Fruit fly (Drosophila melanogaster) whole organism, prepupa: ENCODE data around the gene CG33322.

Source experiments
- CG11294 ChIP-seq: fragments of 200-800 bp; sonication (Bioruptor generic); IDR thresholded peaks from 2 replicates; pipeline ENCODE4 v1.3.6; 2022; ENCODE audit warnings: missing biosample characterization, missing genetic modification characterization
- CG11762 ChIP-seq: fragments of 200-800 bp; sonication (Bioruptor generic); optimal IDR thresholded peaks from 3 replicates; lab custom pipeline; 2016; ENCODE audit warnings: missing biosample characterization, missing genetic modification characterization; ENCODE audit not compliant: insufficient read depth
- CG11902 ChIP-seq: fragments of 200-800 bp; sonication (Bioruptor generic); optimal IDR thresholded peaks from 3 replicates; lab custom pipeline; 2016; ENCODE audit warnings: missing biosample characterization, missing genetic modification characterization
- CG15336 ChIP-seq: fragments of 200-800 bp; sonication (Bioruptor generic); IDR thresholded peaks from 2 replicates; pipeline ENCODE4 v1.3.6; 2022; ENCODE audit warnings: missing biosample characterization, missing genetic modification characterization
- CG1621 ChIP-seq: fragments of 200-800 bp; sonication (Bioruptor generic); optimal IDR thresholded peaks from 3 replicates; lab custom pipeline; 2018; ENCODE audit warnings: missing biosample characterization, mild to moderate bottlenecking, missing genetic modification characterization
- CG16779 ChIP-seq: fragments of 200-800 bp; sonication (Bioruptor generic); optimal IDR thresholded peaks from 3 replicates; lab custom pipeline; 2017; ENCODE audit warnings: missing biosample characterization, mild to moderate bottlenecking, missing genetic modification characterization
- CG3032 ChIP-seq: fragments of 200-800 bp; optimal IDR thresholded peaks from 2 replicates; lab custom pipeline; 2019; ENCODE audit warnings: missing biosample characterization, mild to moderate bottlenecking, missing genetic modification characterization, moderate library complexity
- CG32006 ChIP-seq: fragments of 200-800 bp; sonication (Bioruptor generic); optimal IDR thresholded peaks from 3 replicates; lab custom pipeline; 2017; ENCODE audit warnings: missing biosample characterization, mild to moderate bottlenecking, missing genetic modification characterization
- CG4318 ChIP-seq: fragments of 200-800 bp; sonication (Bioruptor generic); optimal IDR thresholded peaks from 3 replicates; lab custom pipeline; 2017; ENCODE audit warnings: missing biosample characterization, mild to moderate bottlenecking, missing genetic modification characterization
- CG6163 ChIP-seq: fragments of 200-800 bp; sonication (Bioruptor generic); IDR thresholded peaks from 3 replicates; pipeline ENCODE4 v1.3.6; 2022; ENCODE audit warnings: missing biosample characterization, missing genetic modification characterization
- CG6276 ChIP-seq: fragments of 200-800 bp; sonication (Bioruptor generic); optimal IDR thresholded peaks from 2 replicates; lab custom pipeline; 2017; ENCODE audit warnings: missing biosample characterization, mild to moderate bottlenecking, missing genetic modification characterization
- CG6792 ChIP-seq: fragments of 200-800 bp; sonication (Bioruptor generic); optimal IDR thresholded peaks from 3 replicates; lab custom pipeline; 2016; ENCODE audit warnings: missing biosample characterization, missing genetic modification characterization
- CG6854 ChIP-seq: fragments of 200-800 bp; sonication (Bioruptor generic); optimal IDR thresholded peaks from 2 replicates; lab custom pipeline; 2017; ENCODE audit warnings: missing biosample characterization, mild to moderate bottlenecking, missing genetic modification characterization
- CG7368 ChIP-seq: fragments of 200-800 bp; sonication (Bioruptor generic); optimal IDR thresholded peaks from 3 replicates; lab custom pipeline; 2016; ENCODE audit warnings: missing biosample characterization, missing genetic modification characterization
- CG8119 ChIP-seq: fragments of 200-800 bp; sonication (Bioruptor generic); IDR thresholded peaks from 3 replicates; pipeline ENCODE4 v1.3.6; 2022; ENCODE audit warnings: missing biosample characterization, missing genetic modification characterization
- CG8319 ChIP-seq: fragments of 200-800 bp; sonication (Bioruptor generic); optimal IDR thresholded peaks from 3 replicates; lab custom pipeline; 2016; ENCODE audit warnings: missing biosample characterization, missing genetic modification characterization
- Eip75B ChIP-seq: fragments of 200-800 bp; sonication (Bioruptor generic); optimal IDR thresholded peaks from 3 replicates; lab custom pipeline; 2016; ENCODE audit warnings: missing biosample characterization, missing genetic modification characterization
- Eip78C ChIP-seq: fragments of 200-800 bp; sonication (Bioruptor generic); peaks from one replicate; lab custom pipeline; 2016; ENCODE audit warnings: missing biosample characterization, missing genetic modification characterization
- Ets21C ChIP-seq: fragments of 200-800 bp; sonication (Bioruptor generic); optimal IDR thresholded peaks from 3 replicates; lab custom pipeline; 2016; ENCODE audit warnings: missing biosample characterization, missing genetic modification characterization
- Ets96B ChIP-seq: fragments of 200-800 bp; optimal IDR thresholded peaks from 2 replicates; lab custom pipeline; 2019; ENCODE audit warnings: missing biosample characterization, mild to moderate bottlenecking, missing genetic modification characterization, moderate library complexity
- Smox ChIP-seq: fragments of 200-800 bp; sonication (Bioruptor generic); optimal IDR thresholded peaks from 3 replicates; lab custom pipeline; 2016; ENCODE audit warnings: missing biosample characterization, missing genetic modification characterization
- Sox102F ChIP-seq: fragments of 200-800 bp; sonication (Bioruptor generic); optimal IDR thresholded peaks from 2 replicates; lab custom pipeline; 2016; ENCODE audit warnings: missing biosample characterization, mild to moderate bottlenecking, missing genetic modification characterization
- achi ChIP-seq: fragments of 200-800 bp; sonication (Bioruptor generic); optimal IDR thresholded peaks from 3 replicates; lab custom pipeline; 2016; ENCODE audit warnings: missing biosample characterization, missing genetic modification characterization
- acj6 ChIP-seq: fragments of 200-800 bp; sonication (Bioruptor generic); optimal IDR thresholded peaks from 3 replicates; lab custom pipeline; 2016; ENCODE audit warnings: missing biosample characterization, missing genetic modification characterization
- dac ChIP-seq: fragments of 200-800 bp; sonication (Bioruptor generic); optimal IDR thresholded peaks from 2 replicates; lab custom pipeline; 2017; ENCODE audit warnings: missing biosample characterization, mild to moderate bottlenecking, missing genetic modification characterization
- esn ChIP-seq: fragments of 200-800 bp; sonication (Bioruptor generic); optimal IDR thresholded peaks from 2 replicates; lab custom pipeline; 2016; ENCODE audit warnings: missing biosample characterization, mild to moderate bottlenecking, missing genetic modification characterization, moderate library complexity
- fd85E ChIP-seq: fragments of 200-800 bp; sonication (Bioruptor generic); optimal IDR thresholded peaks from 3 replicates; lab custom pipeline; 2016; ENCODE audit warnings: missing biosample characterization, missing genetic modification characterization
- fkh ChIP-seq: fragments of 200-800 bp; sonication (Bioruptor generic); optimal IDR thresholded peaks from 3 replicates; lab custom pipeline; 2017; ENCODE audit warnings: missing biosample characterization, mild to moderate bottlenecking, missing genetic modification characterization, moderate library complexity
- lz ChIP-seq: fragments of 200-800 bp; sonication (Bioruptor generic); optimal IDR thresholded peaks from 3 replicates; lab custom pipeline; 2016; ENCODE audit warnings: missing biosample characterization, missing genetic modification characterization
- pdm3 ChIP-seq: fragments of 200-800 bp; sonication (Bioruptor generic); optimal IDR thresholded peaks from 3 replicates; lab custom pipeline; 2016; ENCODE audit warnings: missing biosample characterization, missing genetic modification characterization
- salr ChIP-seq, 2 experiments: fragments of 200-800 bp; sonication (Bioruptor generic); optimal IDR thresholded peaks; 3 replicates each; lab custom pipeline; 2016 to 2018; ENCODE audit warnings: missing biosample characterization in 2 of 2, missing genetic modification characterization in 2 of 2, mild to moderate bottlenecking in 1 of 2
- spab ChIP-seq: fragments of 200-800 bp; sonication (Bioruptor generic); optimal IDR thresholded peaks from 2 replicates; lab custom pipeline; 2017; ENCODE audit warnings: missing biosample characterization, mild to moderate bottlenecking, missing genetic modification characterization, missing genetic modification reagents
- ss ChIP-seq, 2 experiments: fragments of 200-800 bp; sonication (Bioruptor generic); optimal IDR thresholded peaks; 2 replicates in 1 of 2; 3 replicates in 1 of 2; lab custom pipeline; 2017 to 2018; ENCODE audit warnings: mild to moderate bottlenecking in 2 of 2, missing biosample characterization in 2 of 2, missing genetic modification characterization in 2 of 2, moderate library complexity in 1 of 2
- svp ChIP-seq: fragments of 200-800 bp; sonication (Bioruptor generic); peaks from one replicate; lab custom pipeline; 2016; ENCODE audit warnings: missing biosample characterization, missing genetic modification characterization
- vri ChIP-seq: fragments of 200-800 bp; sonication (Bioruptor generic); optimal IDR thresholded peaks from 3 replicates; lab custom pipeline; 2016; ENCODE audit warnings: missing biosample characterization, mild to moderate bottlenecking, missing genetic modification characterization

Gene CG33322

DNA sequence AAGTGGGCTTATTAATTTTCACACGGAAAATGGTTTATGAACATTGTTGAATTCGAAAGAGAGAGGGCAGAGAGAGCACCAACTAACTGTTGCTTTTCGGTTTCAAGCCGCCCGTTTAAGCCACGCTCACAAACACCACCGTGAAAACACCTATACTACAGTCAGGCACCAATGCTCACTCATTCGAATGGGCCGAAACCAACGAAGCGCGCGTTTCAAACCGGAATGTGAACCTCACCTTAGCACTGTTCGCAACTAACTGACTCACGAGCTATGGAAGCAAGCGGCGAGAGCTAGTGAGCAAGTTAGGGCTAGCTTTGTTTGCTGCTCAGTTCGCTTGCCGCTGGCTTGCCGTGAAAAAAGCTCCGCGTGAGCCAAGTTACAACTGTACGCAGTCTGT, 22.2 kb downstream of the CG33322 start (continued):
- TF ChIP-seq ss (GFP tag; optimal IDR thresholded peaks at IDR 0.05; lab: Kevin White, UChicago) (peak; percentile 10 to 37), CG11294 (no peak), fkh (GFP tag; lab: Kevin White, UChicago) (no peak), spab (GFP tag; lab: Kevin White, UChicago) (no peak), Ets96B (no peak), CG1621 (tag; lab: Kevin White, UChicago) (peak; percentile 1), CG8119 (GFP tag; lab: Robert Waterston, UW) (no peak), Ets21C (GFP tag; lab: Kevin White, UChicago) (no peak), CG3032 (tag; lab: Kevin White, UChicago) (peak; percentile 12), CG6163 (GFP tag; lab: Robert Waterston, UW) (peak; percentile 58; the same call in 2 of the 3 replicates), Eip78C (GFP tag; lab: Kevin White, UChicago) (no peak), CG11902 (no peak), lz (GFP tag; lab: Kevin White, UChicago) (no peak), dac (GFP tag; lab: Kevin White, UChicago) (no peak), Eip75B (GFP tag; lab: Kevin White, UChicago) (peak; percentile 3), CG32006 (GFP tag; lab: Kevin White, UChicago) (no peak), CG11762 (GFP tag; lab: Kevin White, UChicago) (no peak), CG4318 (GFP tag; lab: Kevin White, UChicago) (no peak), CG7368 (GFP tag; lab: Kevin White, UChicago) (no peak), pdm3 (no peak), CG6792 (GFP tag; lab: Kevin White, UChicago) (no peak), Sox102F (peak; percentile 45), fd85E (GFP tag; lab: Kevin White, UChicago) (no peak), CG6276 (GFP tag; lab: Kevin White, UChicago) (no peak), svp (GFP tag; lab: Kevin White, UChicago) (peak; percentile 70), CG16779 (tag; lab: Kevin White, UChicago) (no peak), Smox (GFP tag; lab: Kevin White, UChicago) (no peak), CG8319 (GFP tag; lab: Kevin White, UChicago) (peak; percentile 28), salr (GFP tag; optimal IDR thresholded peaks at IDR 0.05; lab: Kevin White, UChicago) (no peak), esn (GFP tag; lab: Kevin White, UChicago) (peak; percentile 29), CG6854 (GFP tag; lab: Kevin White, UChicago) (peak; percentile 65)

- no peak for TF ChIP-seq vri
- peak; percentile 39 for TF ChIP-seq Eip78C (GFP tag; lab: Kevin White, UChicago)
- peak; percentile 14 for TF ChIP-seq CG32006 (GFP tag; lab: Kevin White, UChicago)
These were observed 23.0 kb downstream of the CG33322 start for dm6 chr2L:20792988-20793544.

- TF ChIP-seq CG15336 (GFP tag; lab: Robert Waterston, UW) (0 out of 2 replicates have a peak, but pooled peaks have one; percentile 21), CG8119 (GFP tag; lab: Robert Waterston, UW) (no peak), CG11762 (GFP tag; lab: Kevin White, UChicago) (no peak), achi (no peak)
These were observed 23.5 kb downstream of the CG33322 start for dm6 chr2L:20792521-20792920.

DNA sequence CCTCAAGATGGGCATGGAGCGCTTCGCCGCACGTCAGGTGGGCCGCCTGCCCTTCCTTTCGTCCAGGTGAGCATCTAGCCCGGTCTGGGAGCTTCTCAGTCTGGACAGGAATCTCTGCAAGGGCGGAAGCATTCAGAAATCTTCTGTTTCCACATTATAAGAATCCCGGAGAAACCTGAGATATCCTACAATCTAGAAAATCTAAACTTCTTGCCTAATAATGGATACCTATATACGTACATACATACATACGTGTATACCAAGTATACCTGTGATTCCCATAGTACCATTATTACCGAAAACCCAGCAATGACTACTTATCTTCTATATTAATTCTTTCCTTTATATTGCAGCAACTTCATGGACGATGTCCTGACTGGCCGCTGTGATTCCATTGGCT, 28.0 kb downstream of the CG33322 start:
- TF ChIP-seq ss (GFP tag; optimal IDR thresholded peaks at IDR 0.05; lab: Kevin White, UChicago) = no peak
- TF ChIP-seq Eip78C (GFP tag; lab: Kevin White, UChicago) = no peak
- TF ChIP-seq acj6 (GFP tag; lab: Kevin White, UChicago) = no peak
- TF ChIP-seq pdm3 = no peak
